Worm (Caenorhabditis elegans) whole organism, L1 larva: ENCODE data around the gene nhr-140.

Source experiments
- C34B4.2 ChIP-seq: sonication (generic microtip); optimal IDR thresholded peaks from 2 replicates; lab custom pipeline; 2017; ENCODE audit warnings: mild to moderate bottlenecking, missing genetic modification characterization, missing compliant biosample characterization
- Y116A8C.19 ChIP-seq: sonication (generic microtip); optimal IDR thresholded peaks from 2 replicates; lab custom pipeline; 2016; ENCODE audit warnings: missing compliant biosample characterization, missing genetic modification characterization, borderline replicate concordance
- ama-1 ChIP-seq: fragments of 150-350 bp; optimal IDR thresholded peaks from 2 replicates; lab custom pipeline; 2014
- elt-3 ChIP-seq, 6 experiments: fragments of 150-350 bp in 1 of 6; sonication (generic microtip); optimal IDR thresholded peaks; 2 replicates each; lab custom pipeline; 2017 to 2018; ENCODE audit warnings: missing biosample characterization in 6 of 6, missing genetic modification characterization in 6 of 6, inconsistent platforms in 1 of 6
- fkh-10 ChIP-seq: sonication (generic microtip); optimal IDR thresholded peaks from 2 replicates; lab custom pipeline; 2017; ENCODE audit warnings: missing biosample characterization, missing genetic modification reagents, missing genetic modification characterization
- fkh-4 ChIP-seq: sonication (generic microtip); optimal IDR thresholded peaks from 2 replicates; lab custom pipeline; 2016; ENCODE audit warnings: missing compliant biosample characterization, missing genetic modification characterization, borderline replicate concordance
- lsy-2 ChIP-seq, 2 experiments: fragments of 150-350 bp; optimal IDR thresholded peaks; 2 replicates each; lab custom pipeline; 2014; ENCODE audit warnings: missing biosample characterization in 2 of 2, missing genetic modification characterization in 2 of 2
- mdl-1 ChIP-seq, 2 experiments: fragments of 150-350 bp; optimal IDR thresholded peaks; 2 replicates each; lab custom pipeline; 2014 to 2017; ENCODE audit warnings: missing biosample characterization in 2 of 2, missing genetic modification characterization in 2 of 2, inconsistent platforms in 1 of 2
- nhr-237 ChIP-seq: fragments of 150-350 bp; optimal IDR thresholded peaks from 2 replicates; lab custom pipeline; 2014; ENCODE audit warnings: missing biosample characterization, missing genetic modification characterization
- nhr-90 ChIP-seq: sonication (generic microtip); optimal IDR thresholded peaks from 2 replicates; lab custom pipeline; 2016; ENCODE audit warnings: mild to moderate bottlenecking, missing genetic modification characterization, missing compliant biosample characterization; ENCODE audit not compliant: poor library complexity
- snpc-4 ChIP-seq: fragments of 150-350 bp; optimal IDR thresholded peaks from 2 replicates; lab custom pipeline; 2014; ENCODE audit warnings: missing biosample characterization, missing genetic modification characterization
- swsn-7 ChIP-seq: sonication (generic microtip); optimal IDR thresholded peaks from 2 replicates; lab custom pipeline; 2016; ENCODE audit warnings: missing genetic modification characterization, missing compliant biosample characterization
- unc-130 ChIP-seq: fragments of 150-350 bp; optimal IDR thresholded peaks from 2 replicates; lab custom pipeline; 2017; ENCODE audit warnings: missing biosample characterization, missing genetic modification characterization, inconsistent platforms

DNA sequence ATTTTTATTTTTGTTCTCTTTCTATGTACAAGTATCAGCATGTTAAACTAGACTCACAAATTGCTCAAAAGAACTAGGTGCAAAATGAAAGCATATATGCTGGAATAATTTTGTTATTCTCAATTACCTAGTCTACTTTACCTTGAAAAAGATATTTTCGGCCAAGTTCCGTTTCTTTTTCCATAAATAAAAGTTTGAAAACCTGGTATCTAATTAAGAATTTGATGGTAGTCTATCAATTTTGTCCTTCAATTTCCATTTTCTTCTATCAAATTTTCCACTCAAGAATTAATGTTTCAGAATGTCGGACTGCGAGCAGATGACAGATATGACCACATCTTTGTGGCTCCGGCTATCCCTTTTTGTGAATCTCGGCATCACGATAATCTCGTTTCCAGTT lies 14.4 kb upstream of the nhr-140 start, which contains the start of gene srab-4:
- TF ChIP-seq nhr-90 (tag; lab: Kevin White, UChicago) (no peak), Y116A8C.19 (no peak), nhr-237 (no peak), ama-1 (lab: Kevin White, UChicago) (no peak), fkh-4 (tag; lab: Kevin White, UChicago) (no peak), C34B4.2 (no peak), elt-3 (tag; optimal IDR thresholded peaks at IDR 0.05; lab: Kevin White, UChicago) (no peak), lsy-2 (tag; optimal IDR thresholded peaks at IDR 0.05; lab: Kevin White, UChicago) (no peak), unc-130 (no peak), fkh-10 (no peak), mdl-1 (tag; optimal IDR thresholded peaks at IDR 0.05; lab: Kevin White, UChicago) (no peak), snpc-4 (tag; lab: Kevin White, UChicago) (no peak), swsn-7 (tag; lab: Kevin White, UChicago) (no peak)
